Worm (Caenorhabditis elegans): ENCODE measurements around the gene acl-7.

- TF ChIP-seq elt-3 (tag; optimal IDR thresholded peaks at IDR 0.05) = no peak
- TF ChIP-seq aly-2 (tag; optimal IDR thresholded peaks at IDR 0.05) = no peak
- no peak for TF ChIP-seq ztf-11 (tag; optimal IDR thresholded peaks at IDR 0.05)
- no peak for TF ChIP-seq elt-1 (tag; optimal IDR thresholded peaks at IDR 0.05)
- TF ChIP-seq fos-1 (tag; optimal IDR thresholded peaks at IDR 0.05) = no peak
- TF ChIP-seq ztf-4 (tag; optimal IDR thresholded peaks at IDR 0.05) = no peak
- TF ChIP-seq nhr-25 (tag; optimal IDR thresholded peaks at IDR 0.05) = no peak
- TF ChIP-seq lin-39 (tag; optimal IDR thresholded peaks at IDR 0.05) = no peak
- no peak for TF ChIP-seq nhr-237 (tag; optimal IDR thresholded peaks at IDR 0.05)
Measured at ce11 chrII:12818488-12818887, 2.2 kb upstream of the acl-7 start, which contains the start of gene Y46G5A.22.

Data from whole organism, L2 larva.